Worm (Caenorhabditis elegans): ENCODE data around the gene imp-3.

DNA sequence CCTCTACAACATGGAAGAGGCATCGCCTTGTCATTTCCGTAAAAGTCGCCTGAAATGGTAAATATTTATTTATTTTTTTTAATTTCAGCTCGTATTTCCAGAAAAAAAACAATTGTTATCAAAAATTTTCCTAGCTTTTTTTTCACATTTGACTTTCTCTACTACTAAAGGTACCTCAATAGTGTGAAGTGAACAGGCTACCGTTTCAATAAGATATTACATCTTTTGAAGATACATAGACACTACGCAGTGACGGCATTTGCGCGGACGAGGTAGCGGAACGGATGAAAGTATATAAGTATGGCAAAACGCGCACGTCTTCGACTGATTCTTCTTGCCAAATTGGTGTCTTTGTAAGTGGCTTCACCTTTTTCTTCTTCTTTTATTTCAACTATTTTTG is 36.3 kb downstream of the imp-3 start, which contains the start of gene col-14:
- TF ChIP-seq nhr-28 (tag; optimal IDR thresholded peaks at IDR 0.05) (no peak), nhr-237 (tag; optimal IDR thresholded peaks at IDR 0.05) (no peak), snpc-4 (tag; optimal IDR thresholded peaks at IDR 0.05) (no peak), sem-2 (GFP tag; optimal IDR thresholded peaks at IDR 0.05) (no peak), elt-1 (tag; optimal IDR thresholded peaks at IDR 0.05; ENCODE audit: borderline replicate concordance, insufficient read depth) (no peak), lsy-2 (tag; optimal IDR thresholded peaks at IDR 0.05) (no peak), unc-62 (GFP tag; optimal IDR thresholded peaks at IDR 0.05) (no peak), nhr-76 (tag; optimal IDR thresholded peaks at IDR 0.05) (no peak), ceh-83 (GFP tag; optimal IDR thresholded peaks at IDR 0.05) (no peak), unc-39 (tag; optimal IDR thresholded peaks at IDR 0.05) (no peak), pha-4 (tag; optimal IDR thresholded peaks at IDR 0.05) (no peak), flh-1 (GFP tag; optimal IDR thresholded peaks at IDR 0.05) (no peak), mep-1 (tag; optimal IDR thresholded peaks at IDR 0.05) (no peak)

Data from whole organism, mixed stage, embryonic.